Fruit fly (Drosophila melanogaster) whole organism, embryonic: Measurements from ENCODE around the gene Mgat4a.

ENCODE experiments used
- Abd-B ChIP-seq: fragments of 200-800 bp; sonication (Bioruptor generic); optimal IDR thresholded peaks from 2 replicates; lab custom pipeline; 2018; ENCODE audit warnings: missing biosample characterization, mild to moderate bottlenecking, missing genetic modification characterization, moderate library complexity
- CG11695 ChIP-seq: fragments of 200-800 bp; sonication (Bioruptor generic); IDR thresholded peaks from 3 replicates; pipeline ENCODE4 v1.3.6; 2022; ENCODE audit warnings: missing biosample characterization, missing genetic modification characterization
- CG11696 ChIP-seq: fragments of 200-800 bp; sonication (Bioruptor generic); IDR thresholded peaks from 2 replicates; pipeline ENCODE4 v1.3.6; 2022; ENCODE audit warnings: missing biosample characterization, missing genetic modification characterization
- CG12769 ChIP-seq: fragments of 200-800 bp; sonication (Bioruptor generic); optimal IDR thresholded peaks from 2 replicates; lab custom pipeline; 2019; ENCODE audit warnings: missing biosample characterization, mild to moderate bottlenecking, missing genetic modification characterization, moderate library complexity
- CG13624 ChIP-seq: fragments of 200-800 bp; sonication (Bioruptor generic); optimal IDR thresholded peaks from 2 replicates; lab custom pipeline; 2016; ENCODE audit warnings: missing biosample characterization, missing genetic modification characterization
- CG14441 ChIP-seq: fragments of 200-800 bp; sonication (Bioruptor generic); IDR thresholded peaks from 2 replicates; pipeline ENCODE4 v1.3.6; 2022; ENCODE audit warnings: missing biosample characterization, missing genetic modification characterization
- CG15514 ChIP-seq: fragments of 200-800 bp; sonication (Bioruptor generic); optimal IDR thresholded peaks from 3 replicates; lab custom pipeline; 2017; ENCODE audit warnings: missing biosample characterization, missing genetic modification characterization, mild to moderate bottlenecking, moderate library complexity, missing genetic modification reagents
- CG1603 ChIP-seq: fragments of 200-800 bp; sonication (Bioruptor generic); optimal IDR thresholded peaks from 2 replicates; lab custom pipeline; 2019; ENCODE audit warnings: missing biosample characterization, mild to moderate bottlenecking, missing genetic modification characterization, moderate library complexity
- CG17385 ChIP-seq: fragments of 200-800 bp; sonication (Bioruptor generic); optimal IDR thresholded peaks from 3 replicates; lab custom pipeline; 2018; ENCODE audit warnings: missing biosample characterization, mild to moderate bottlenecking, missing genetic modification characterization
- CG18262 ChIP-seq: fragments of 200-800 bp; optimal IDR thresholded peaks from 3 replicates; lab custom pipeline; 2019; ENCODE audit warnings: missing biosample characterization, mild to moderate bottlenecking, missing genetic modification characterization, moderate library complexity
- CG2120 ChIP-seq: fragments of 200-800 bp; sonication (Bioruptor generic); optimal IDR thresholded peaks from 3 replicates; lab custom pipeline; 2016; ENCODE audit warnings: missing biosample characterization, missing genetic modification characterization
- CG2129 ChIP-seq: fragments of 200-800 bp; sonication (Bioruptor generic); IDR thresholded peaks from 2 replicates; pipeline ENCODE4 v1.3.6; 2022; ENCODE audit warnings: missing biosample characterization, missing genetic modification characterization; ENCODE audit not compliant: partially characterized antibody
- CG4854 ChIP-seq: fragments of 200-800 bp; sonication (Bioruptor generic); optimal IDR thresholded peaks from 2 replicates; lab custom pipeline; 2016; ENCODE audit warnings: missing biosample characterization, missing genetic modification characterization, inconsistent platforms
- CG7357 ChIP-seq: fragments of 200-800 bp; sonication (Bioruptor generic); IDR thresholded peaks from 3 replicates; pipeline ENCODE4 v1.3.6; 2022; ENCODE audit warnings: missing biosample characterization, missing genetic modification characterization
- CG8944 ChIP-seq: fragments of 200-800 bp; sonication (Bioruptor generic); optimal IDR thresholded peaks from 3 replicates; lab custom pipeline; 2016; ENCODE audit warnings: missing biosample characterization, missing genetic modification characterization
- D19B ChIP-seq: fragments of 200-800 bp; sonication (Bioruptor generic); optimal IDR thresholded peaks from 2 replicates; lab custom pipeline; 2017; ENCODE audit warnings: missing biosample characterization, mild to moderate bottlenecking, missing genetic modification characterization
- Gug ChIP-seq: fragments of 200-800 bp; sonication (Bioruptor generic); IDR thresholded peaks from 4 replicates; pipeline ENCODE4 v1.3.6; 2022; ENCODE audit warnings: missing biosample characterization, missing genetic modification characterization
- HLH4C ChIP-seq: fragments of 200-800 bp; sonication (Bioruptor generic); IDR thresholded peaks from 3 replicates; pipeline ENCODE4 v1.3.6; 2022; ENCODE audit warnings: missing biosample characterization, missing genetic modification characterization; ENCODE audit not compliant: partially characterized antibody
- HLHmδ ChIP-seq: fragments of 200-800 bp; sonication (Bioruptor generic); optimal IDR thresholded peaks from 2 replicates; lab custom pipeline; 2018; ENCODE audit warnings: missing biosample characterization, mild to moderate bottlenecking, missing genetic modification characterization, moderate library complexity
- Hand ChIP-seq: fragments of 200-800 bp; sonication (Bioruptor generic); optimal IDR thresholded peaks from 2 replicates; lab custom pipeline; 2017; ENCODE audit warnings: mild to moderate bottlenecking, missing biosample characterization, missing genetic modification reagents, missing genetic modification characterization
- Ptx1 ChIP-seq: fragments of 200-800 bp; sonication (Bioruptor generic); IDR thresholded peaks from 2 replicates; pipeline ENCODE4 v1.3.6; 2022; ENCODE audit warnings: missing biosample characterization, missing genetic modification characterization
- Rfx ChIP-seq: fragments of 200-800 bp; sonication (Bioruptor generic); IDR thresholded peaks from 2 replicates; pipeline ENCODE4 v1.3.6; 2022; ENCODE audit warnings: missing biosample characterization, missing genetic modification characterization
- Sry-δ ChIP-seq: fragments of 200-800 bp; sonication (Bioruptor generic); optimal IDR thresholded peaks from 2 replicates; lab custom pipeline; 2016; ENCODE audit warnings: missing biosample characterization, missing genetic modification characterization
- al ChIP-seq: fragments of 200-800 bp; sonication (Bioruptor generic); IDR thresholded peaks from 2 replicates; pipeline ENCODE4 v1.3.6; 2022; ENCODE audit warnings: missing biosample characterization, missing genetic modification characterization
- ase ChIP-seq: fragments of 200-800 bp; sonication (Bioruptor generic); IDR thresholded peaks from 3 replicates; pipeline ENCODE4 v1.3.6; 2022; ENCODE audit warnings: missing biosample characterization, missing genetic modification characterization
- ato ChIP-seq: fragments of 200-800 bp; sonication (Bioruptor generic); IDR thresholded peaks from 2 replicates; pipeline ENCODE4 v1.3.6; 2022; ENCODE audit warnings: missing biosample characterization, missing genetic modification characterization; ENCODE audit not compliant: partially characterized antibody
- az2 ChIP-seq: fragments of 200-800 bp; sonication (Bioruptor generic); optimal IDR thresholded peaks from 3 replicates; lab custom pipeline; 2016; ENCODE audit warnings: missing biosample characterization, missing genetic modification characterization
- bab2 ChIP-seq: fragments of 200-800 bp; sonication (Bioruptor generic); optimal IDR thresholded peaks from 2 replicates; lab custom pipeline; 2016; ENCODE audit warnings: missing biosample characterization, missing genetic modification characterization
- chinmo ChIP-seq: fragments of 200-800 bp; sonication (Bioruptor generic); IDR thresholded peaks from 4 replicates; pipeline ENCODE4 v1.3.6; 2022; ENCODE audit warnings: missing biosample characterization, missing genetic modification characterization; ENCODE audit not compliant: partially characterized antibody
- ci ChIP-seq: fragments of 200-800 bp; sonication (Bioruptor generic); IDR thresholded peaks from 3 replicates; pipeline ENCODE4 v1.3.6; 2022; ENCODE audit warnings: missing biosample characterization, missing genetic modification characterization
- dan ChIP-seq: fragments of 200-800 bp; sonication (Bioruptor generic); IDR thresholded peaks from 2 replicates; pipeline ENCODE4 v1.3.6; 2022; ENCODE audit warnings: missing biosample characterization, missing genetic modification characterization
- dmrt99B ChIP-seq: fragments of 200-800 bp; sonication (Bioruptor generic); optimal IDR thresholded peaks from 2 replicates; lab custom pipeline; 2018; ENCODE audit warnings: missing biosample characterization, mild to moderate bottlenecking, missing genetic modification characterization, moderate library complexity
- dysf ChIP-seq: fragments of 200-800 bp; sonication (Bioruptor generic); IDR thresholded peaks from 3 replicates; pipeline ENCODE4 v1.3.6; 2022; ENCODE audit warnings: missing biosample characterization, missing genetic modification characterization
- grn ChIP-seq: fragments of 200-800 bp; sonication (Bioruptor generic); optimal IDR thresholded peaks from 3 replicates; lab custom pipeline; 2017; ENCODE audit warnings: missing biosample characterization, missing genetic modification characterization
- gro ChIP-seq: fragments of 200-800 bp; sonication (Bioruptor generic); optimal IDR thresholded peaks from 2 replicates; lab custom pipeline; 2016; ENCODE audit warnings: missing biosample characterization, missing genetic modification characterization
- hb ChIP-seq: fragments of 200-800 bp; sonication (Bioruptor generic); IDR thresholded peaks from 3 replicates; pipeline ENCODE4 v1.3.6; 2022; ENCODE audit warnings: missing biosample characterization, missing genetic modification characterization; ENCODE audit not compliant: partially characterized antibody
- hkb ChIP-seq, 2 experiments: fragments of 200-800 bp in 1 of 2; fragments of >200 bp in 1 of 2; sonication (Bioruptor generic) in 1 of 2; IDR thresholded peaks in 1 of 2; optimal IDR thresholded peaks in 1 of 2; 2 replicates each; pipeline versions ENCODE4 v1.3.6 to Lab custom; 2017 to 2022; ENCODE audit warnings: missing biosample characterization in 1 of 2, missing genetic modification characterization in 1 of 2
- ind ChIP-seq: fragments of 200-800 bp; sonication (Bioruptor generic); optimal IDR thresholded peaks from 3 replicates; lab custom pipeline; 2016; ENCODE audit warnings: missing biosample characterization, missing genetic modification characterization
- lab ChIP-seq: fragments of 200-800 bp; sonication (Bioruptor generic); optimal IDR thresholded peaks from 3 replicates; lab custom pipeline; 2017; ENCODE audit warnings: missing biosample characterization, missing genetic modification characterization, mild to moderate bottlenecking, moderate library complexity, missing genetic modification reagents
- lbe ChIP-seq: fragments of 200-800 bp; sonication (Bioruptor generic); optimal IDR thresholded peaks from 2 replicates; lab custom pipeline; 2016; ENCODE audit warnings: missing biosample characterization, mild to moderate bottlenecking, missing genetic modification characterization
- lola ChIP-seq, 3 experiments: fragments of >200 bp in 2 of 3; fragments of 200-800 bp in 1 of 3; sonication (Bioruptor generic) in 1 of 3; optimal IDR thresholded peaks; 2 replicates each; lab custom pipeline; 2017 to 2019; ENCODE audit warnings: missing biosample characterization in 3 of 3, missing genetic modification characterization in 3 of 3, mild to moderate bottlenecking in 1 of 3, moderate library complexity in 1 of 3
- lov ChIP-seq, 2 experiments: fragments of 200-800 bp in 1 of 2; fragments of >200 bp in 1 of 2; sonication (Bioruptor generic) in 1 of 2; IDR thresholded peaks in 1 of 2; optimal IDR thresholded peaks in 1 of 2; 2 replicates in 1 of 2; 3 replicates in 1 of 2; pipeline versions ENCODE4 v1.3.6 to Lab custom; 2017 to 2022; ENCODE audit warnings: missing biosample characterization in 1 of 2, missing genetic modification characterization in 1 of 2
- row ChIP-seq: fragments of 200-800 bp; sonication (Bioruptor generic); IDR thresholded peaks from 3 replicates; pipeline ENCODE4 v1.3.6; 2022; ENCODE audit warnings: missing biosample characterization, missing genetic modification characterization
- slbo ChIP-seq: fragments of 200-800 bp; sonication (Bioruptor generic); IDR thresholded peaks from 2 replicates; pipeline ENCODE4 v1.3.6; 2022; ENCODE audit warnings: missing biosample characterization, missing genetic modification characterization
- tap ChIP-seq: fragments of 200-800 bp; optimal IDR thresholded peaks from 3 replicates; lab custom pipeline; 2019; ENCODE audit warnings: missing biosample characterization, mild to moderate bottlenecking, missing genetic modification characterization, moderate library complexity
- tgo ChIP-seq: fragments of 200-800 bp; sonication (Bioruptor generic); IDR thresholded peaks from 3 replicates; pipeline ENCODE4 v1.3.6; 2022; ENCODE audit warnings: missing biosample characterization, missing genetic modification characterization
- tll ChIP-seq, 2 experiments: fragments of 200-800 bp in 1 of 2; fragments of >200 bp in 1 of 2; sonication (Bioruptor generic) in 1 of 2; optimal IDR thresholded peaks; 2 replicates each; lab custom pipeline; 2017 to 2019; ENCODE audit warnings: missing biosample characterization in 2 of 2, missing genetic modification characterization in 2 of 2, mild to moderate bottlenecking in 1 of 2, moderate library complexity in 1 of 2
- unpg ChIP-seq: fragments of 200-800 bp; sonication (Bioruptor generic); optimal IDR thresholded peaks from 3 replicates; lab custom pipeline; 2018; ENCODE audit warnings: missing biosample characterization, mild to moderate bottlenecking, missing genetic modification characterization, moderate library complexity
- zfh2 ChIP-seq: fragments of 200-800 bp; sonication (Bioruptor generic); optimal IDR thresholded peaks from 2 replicates; lab custom pipeline; 2016; ENCODE audit warnings: missing biosample characterization, missing genetic modification characterization

Mgat4a gene

DNA sequence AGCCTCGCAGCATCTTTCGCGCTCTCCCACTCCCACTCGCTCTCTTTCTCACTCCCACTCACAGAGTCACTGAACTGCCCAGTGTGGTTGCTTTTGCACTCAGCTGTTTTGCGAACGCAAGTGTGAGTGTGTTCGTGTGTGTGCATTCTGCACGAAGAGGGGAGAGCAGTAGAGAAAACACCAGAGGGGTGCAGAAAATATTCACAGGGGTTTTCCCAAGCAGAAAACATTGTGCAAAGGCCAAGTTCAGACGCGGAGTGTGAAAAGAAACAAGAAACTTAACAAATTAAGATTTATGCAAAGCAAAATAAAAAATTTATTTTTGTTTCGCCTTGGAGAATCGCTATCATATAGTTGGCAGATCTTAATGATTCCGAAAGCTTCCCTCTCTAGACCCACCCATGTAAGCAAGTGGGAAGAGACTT, 23.7 kb downstream of the Mgat4a start (continued):
- TF ChIP-seq CG2120 (GFP tag; lab: Kevin White, UChicago) (peak; percentile 19), dmrt99B (tag; lab: Kevin White, UChicago) (peak; percentile 41), CG12769 (no peak), dysf (no peak), CG4854 (GFP tag; lab: Kevin White, UChicago) (no peak), CG2129 (GFP tag; lab: Robert Waterston, UW) (no peak), Sry-δ (GFP tag; lab: Kevin White, UChicago) (no peak), ase (GFP tag; lab: Robert Waterston, UW) (peak; percentile 51; the same call in 1 of the 3 replicates), Hand (GFP tag; lab: Kevin White, UChicago) (no peak), bab2 (no peak), Rfx (GFP tag; lab: Robert Waterston, UW) (peak; percentile 53), chinmo (GFP tag; lab: Robert Waterston, UW) (peak; percentile 90; the same call in 1 of the 4 replicates), dan (no peak), hkb (optimal IDR thresholded peaks at IDR 0.05; lab: Kevin White, UChicago) (no peak), hkb (GFP tag; IDR thresholded peaks at IDR 0.05; lab: Robert Waterston, UW) (no peak), gro (GFP tag; lab: Kevin White, UChicago) (no peak), zfh2 (GFP tag; lab: Kevin White, UChicago) (peak; percentile 44), hb (GFP tag; lab: Robert Waterston, UW) (no peak), row (GFP tag; lab: Robert Waterston, UW) (peak; percentile 56), az2 (GFP tag; lab: Kevin White, UChicago) (no peak), lbe (GFP tag; lab: Kevin White, UChicago) (peak; percentile 5), ind (GFP tag; lab: Kevin White, UChicago) (peak; percentile 31), grn (GFP tag; lab: Kevin White, UChicago) (no peak), HLHmδ (GFP tag; lab: Kevin White, UChicago) (no peak), slbo (GFP tag; lab: Robert Waterston, UW) (peak; percentile 32; the same call in 1 of the 2 replicates), CG14441 (peak; percentile 45), CG11696 (GFP tag; lab: Robert Waterston, UW) (no peak), D19B (no peak), Ptx1 (GFP tag; lab: Robert Waterston, UW) (peak; percentile 59), tap (no peak), Gug (GFP tag; lab: Robert Waterston, UW) (peak; percentile 31; the same call in 2 of the 4 replicates), ato (GFP tag; lab: Robert Waterston, UW) (no peak), unpg (GFP tag; lab: Kevin White, UChicago) (no peak), CG8944 (no peak), CG15514 (GFP tag; lab: Kevin White, UChicago) (no peak), tll (GFP tag; optimal IDR thresholded peaks at IDR 0.05; lab: Kevin White, UChicago) (no peak), CG18262 (tag; lab: Kevin White, UChicago) (no peak), ci (GFP tag; lab: Robert Waterston, UW) (peak; percentile 16; the same call in 1 of the 3 replicates), CG7357 (0 out of 3 replicates have a peak, but pooled peaks have one; percentile 7), CG1603 (tag; lab: Kevin White, UChicago) (no peak), CG11695 (GFP tag; lab: Robert Waterston, UW) (no peak), lov (optimal IDR thresholded peaks at IDR 0.05; lab: Kevin White, UChicago) (no peak), lov (GFP tag; IDR thresholded peaks at IDR 0.05; lab: Robert Waterston, UW) (peak; percentile 71; the same call in 2 of the 3 replicates), CG13624 (no peak), HLH4C (no peak), al (GFP tag; lab: Robert Waterston, UW) (0 out of 2 replicates have a peak, but pooled peaks have one; percentile 19), lab (GFP tag; lab: Kevin White, UChicago) (peak; percentile 51), tgo (GFP tag; lab: Robert Waterston, UW) (peak; percentile 42), Abd-B (GFP tag; lab: Kevin White, UChicago) (no peak), CG17385 (GFP tag; lab: Kevin White, UChicago) (no peak), lola (GFP tag; optimal IDR thresholded peaks at IDR 0.05; lab: Kevin White, UChicago) (no peak)
